Worm (Caenorhabditis elegans) whole organism, L4 larva: ENCODE data around the gene fmo-4.
A peak's percentile ranks its signal among the peaks of the same experiment; 100 is the strongest.

ENCODE experiments used
- F49E8.2 ChIP-seq: sonication (generic microtip); optimal IDR thresholded peaks from 2 replicates; lab custom pipeline; 2016; ENCODE audit warnings: missing compliant biosample characterization, mild to moderate bottlenecking, missing genetic modification characterization, borderline replicate concordance
- R02D3.7 ChIP-seq: fragments of 150-350 bp; sonication (generic microtip); optimal IDR thresholded peaks from 3 replicates; lab custom pipeline; 2014; ENCODE audit warnings: missing biosample characterization, missing genetic modification characterization
- T20F7.1 ChIP-seq: fragments of 200-800 bp; sonication (Bioruptor generic); optimal IDR thresholded peaks from 2 replicates; lab custom pipeline; 2018; ENCODE audit warnings: mild to moderate bottlenecking, missing genetic modification characterization, missing compliant biosample characterization
- aha-1 ChIP-seq: fragments of 150-350 bp; peaks from one replicate; lab custom pipeline; 2014; ENCODE audit warnings: missing biosample characterization, missing genetic modification characterization
- ceh-28 ChIP-seq: fragments of 150-350 bp; optimal IDR thresholded peaks from 2 replicates; lab custom pipeline; 2014; ENCODE audit warnings: missing biosample characterization, missing genetic modification reagents, missing genetic modification characterization
- ceh-62 ChIP-seq: sonication (generic microtip); optimal IDR thresholded peaks from 2 replicates; lab custom pipeline; 2017; ENCODE audit warnings: missing biosample characterization, missing genetic modification characterization
- ces-1 ChIP-seq: fragments of 150-350 bp; sonication (generic microtip); optimal IDR thresholded peaks from 4 replicates; lab custom pipeline; 2014; ENCODE audit warnings: missing biosample characterization, missing genetic modification reagents, missing genetic modification characterization
- daf-19 ChIP-seq: fragments of 200-800 bp; sonication (Bioruptor generic); conservative IDR thresholded peaks from 2 replicates; pipeline ENCODE4 v1.3.6; 2022; ENCODE audit warnings: missing genetic modification characterization, missing compliant biosample characterization
- dmd-6 ChIP-seq: fragments of 200-800 bp; sonication (Bioruptor generic); IDR thresholded peaks from 2 replicates; pipeline ENCODE4 v1.3.6; 2022; ENCODE audit warnings: missing genetic modification reagents, missing genetic modification characterization, missing compliant biosample characterization
- dpl-1 ChIP-seq: fragments of 150-350 bp; optimal IDR thresholded peaks from 2 replicates; lab custom pipeline; 2014; ENCODE audit warnings: missing biosample characterization, missing genetic modification reagents, missing genetic modification characterization
- duxl-1 ChIP-seq: sonication (generic microtip); optimal IDR thresholded peaks from 2 replicates; lab custom pipeline; 2016; ENCODE audit warnings: mild to moderate bottlenecking, missing genetic modification characterization, moderate library complexity, missing compliant biosample characterization; ENCODE audit not compliant: poor library complexity
- egl-43 ChIP-seq: fragments of 200-800 bp; sonication (Bioruptor generic); IDR thresholded peaks from 2 replicates; pipeline ENCODE4 v1.3.6; 2022; ENCODE audit warnings: missing genetic modification reagents, missing genetic modification characterization, missing compliant biosample characterization
- fkh-10 ChIP-seq: fragments of 150-350 bp; optimal IDR thresholded peaks from 2 replicates; lab custom pipeline; 2014; ENCODE audit warnings: missing biosample characterization, missing genetic modification reagents, missing genetic modification characterization
- hif-1 ChIP-seq, 2 experiments: sonication (generic microtip); optimal IDR thresholded peaks; 2 replicates each; lab custom pipeline; 2016 to 2017; ENCODE audit warnings: missing compliant biosample characterization in 2 of 2, missing genetic modification characterization in 2 of 2, missing genetic modification reagents in 2 of 2, missing genotype in 2 of 2, mild to moderate bottlenecking in 1 of 2
- hlh-11 ChIP-seq: fragments of 200-800 bp; sonication (Bioruptor generic); optimal IDR thresholded peaks from 2 replicates; lab custom pipeline; 2018; ENCODE audit warnings: mild to moderate bottlenecking, missing genetic modification characterization, missing compliant biosample characterization
- hlh-30 ChIP-seq: sonication (generic microtip); optimal IDR thresholded peaks from 2 replicates; lab custom pipeline; 2017; ENCODE audit warnings: antibody characterized with exemption, mild to moderate bottlenecking, missing genetic modification characterization, missing compliant biosample characterization; ENCODE audit not compliant: insufficient read depth
- lin-38 ChIP-seq: fragments of 200-800 bp; sonication (Bioruptor generic); IDR thresholded peaks from 2 replicates; pipeline ENCODE4 v1.3.6; 2022; ENCODE audit warnings: missing genetic modification reagents, missing genetic modification characterization, missing compliant biosample characterization
- mdl-1 ChIP-seq, 2 experiments: fragments of 150-350 bp in 1 of 2; sonication (generic microtip) in 1 of 2; optimal IDR thresholded peaks; 2 replicates each; lab custom pipeline; 2014 to 2017; ENCODE audit warnings: missing biosample characterization in 2 of 2, missing genetic modification characterization in 2 of 2
- mes-2 ChIP-seq: sonication (generic microtip); optimal IDR thresholded peaks from 2 replicates; lab custom pipeline; 2016; ENCODE audit warnings: missing genotype, mild to moderate bottlenecking, missing genetic modification characterization, missing compliant biosample characterization; ENCODE audit not compliant: poor library complexity, severe bottlenecking
- mxl-2 ChIP-seq: fragments of 200-800 bp; sonication (Bioruptor generic); conservative IDR thresholded peaks from 2 replicates; pipeline ENCODE4 v1.3.6; 2022; ENCODE audit warnings: missing genetic modification reagents, missing genetic modification characterization, missing compliant biosample characterization
- mxl-3 ChIP-seq: fragments of 200-800 bp; sonication (Bioruptor generic); optimal IDR thresholded peaks from 2 replicates; lab custom pipeline; 2018; ENCODE audit warnings: mild to moderate bottlenecking, missing genetic modification characterization, missing compliant biosample characterization
- nhr-10 ChIP-seq: fragments of 150-350 bp; optimal IDR thresholded peaks from 2 replicates; lab custom pipeline; 2014; ENCODE audit warnings: missing biosample characterization, missing genetic modification characterization
- nhr-28 ChIP-seq: fragments of 150-350 bp; optimal IDR thresholded peaks from 2 replicates; lab custom pipeline; 2014; ENCODE audit warnings: missing biosample characterization, missing genetic modification characterization
- nhr-41 ChIP-seq: fragments of 200-800 bp; sonication (Bioruptor generic); IDR thresholded peaks from 2 replicates; pipeline ENCODE4 v1.3.6; 2022; ENCODE audit warnings: missing genetic modification reagents, missing genetic modification characterization, missing compliant biosample characterization
- nhr-48 ChIP-seq: sonication (generic microtip); optimal IDR thresholded peaks from 2 replicates; lab custom pipeline; 2016; ENCODE audit warnings: mild to moderate bottlenecking, missing genetic modification characterization, missing compliant biosample characterization
- spr-1 ChIP-seq: sonication (generic microtip); optimal IDR thresholded peaks from 2 replicates; lab custom pipeline; 2016; ENCODE audit warnings: mild to moderate bottlenecking, missing genetic modification characterization, missing compliant biosample characterization
- unc-62 ChIP-seq, 3 experiments: fragments of 150-350 bp in 1 of 3; sonication (generic microtip); optimal IDR thresholded peaks in 2 of 3; peaks in 1 of 3; 1 replicate in 1 of 3; 2 replicates in 2 of 3; lab custom pipeline; 2014 to 2017; ENCODE audit warnings: missing biosample characterization in 3 of 3, missing genetic modification characterization in 3 of 3, missing genetic modification reagents in 3 of 3, missing genotype in 1 of 3
- zip-2 ChIP-seq: fragments of 150-350 bp; optimal IDR thresholded peaks from 2 replicates; lab custom pipeline; 2014; ENCODE audit warnings: missing biosample characterization, missing genetic modification characterization

The fmo-4 gene

DNA sequence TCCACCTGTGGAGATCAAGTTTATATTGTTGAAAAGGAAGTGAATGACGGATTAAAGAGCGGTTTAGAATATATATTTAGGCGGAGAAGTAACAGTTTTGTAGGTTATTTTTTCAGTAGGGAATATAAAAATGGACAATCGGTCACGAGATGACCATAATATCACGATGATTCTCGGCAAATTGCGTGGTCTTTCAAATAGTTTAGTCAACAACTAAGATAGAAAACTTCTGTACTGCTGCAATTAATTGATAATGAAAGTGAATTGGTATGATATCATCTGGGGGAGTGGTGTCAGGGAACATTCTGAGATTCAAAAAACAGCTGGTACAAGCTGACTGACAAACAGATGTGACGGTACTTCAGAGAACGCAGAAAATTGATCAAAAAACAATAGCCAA, 2.0 kb upstream of the fmo-4 start:
- TF ChIP-seq ces-1 (GFP tag; lab: Kevin White, UChicago) = no peak
- TF ChIP-seq mdl-1 (tag; optimal IDR thresholded peaks at IDR 0.05; lab: Kevin White, UChicago) = peak in 1 of 2 experiments; percentile 35
- peak; percentile 75 for TF ChIP-seq nhr-28 (tag; lab: Kevin White, UChicago)
- TF ChIP-seq hlh-30 (tag; lab: Kevin White, UChicago) = peak; percentile 63
- TF ChIP-seq unc-62 (GFP tag; optimal IDR thresholded peaks at IDR 0.05 in 1 of 2; lab: Kevin White, UChicago) = peak in 1 of 2 experiments; percentile 44
- TF ChIP-seq unc-62 (tag; optimal IDR thresholded peaks at IDR 0.05; lab: Kevin White, UChicago) = no peak
- peak; percentile 53 for TF ChIP-seq hlh-11
- peak; percentile 22 for TF ChIP-seq mxl-3
- TF ChIP-seq fkh-10 = no peak
- peak; percentile 41; the same call in 1 of the 2 replicates for TF ChIP-seq dmd-6
- no peak for TF ChIP-seq mxl-2
- TF ChIP-seq daf-19 (GFP tag; lab: Robert Waterston, UW) = no peak
- peak; percentile 53 for TF ChIP-seq nhr-48
- TF ChIP-seq, all 104 proteins: peak for 8

DNA sequence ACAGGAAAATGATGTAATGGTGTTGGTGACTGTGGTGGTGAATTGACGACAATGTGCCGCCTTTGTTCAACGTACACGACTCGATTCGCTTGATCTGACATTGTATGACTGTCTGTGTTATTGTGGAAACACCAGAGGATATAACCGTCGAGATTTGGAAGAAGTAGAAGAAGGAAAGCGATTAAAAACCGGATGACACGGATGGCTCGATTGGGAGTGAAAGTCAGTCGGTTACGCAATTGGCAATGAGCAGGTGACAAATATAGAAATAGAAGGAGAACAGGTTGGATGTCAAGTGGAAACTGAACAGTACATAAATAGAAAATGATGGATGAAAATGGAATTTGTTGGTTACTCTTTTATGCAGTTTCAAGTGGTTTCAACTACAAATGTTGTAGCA, 5.6 kb downstream of the fmo-4 start, which contains the start of gene rdy-2:
Gene rdy-2, minus strand, starts transcription at position 101 of the 400 bp plus-strand sequence.
- no peak for TF ChIP-seq duxl-1 (tag; lab: Kevin White, UChicago)
- no peak for TF ChIP-seq ceh-62 (tag; lab: Kevin White, UChicago)

DNA sequence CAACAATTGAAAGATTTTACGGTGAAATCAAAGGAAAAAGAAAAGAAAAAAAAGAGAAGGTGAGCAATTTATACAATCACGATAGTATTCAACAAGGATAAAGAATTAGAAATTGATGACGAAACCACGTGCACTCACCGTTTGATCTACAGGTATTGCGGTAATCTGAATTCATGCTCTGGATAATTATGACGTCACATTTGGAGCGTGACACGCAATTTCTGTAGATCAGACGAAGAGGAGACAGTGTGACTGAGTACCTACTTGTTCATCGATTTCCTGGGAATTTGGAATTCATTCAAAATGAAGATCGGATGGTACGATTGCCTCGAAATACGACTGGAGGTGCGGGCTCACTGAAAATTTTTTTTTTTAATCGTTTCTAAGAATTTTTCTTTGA, 8.1 kb downstream of the fmo-4 start:
- TF ChIP-seq R02D3.7 (tag; lab: Kevin White, UChicago) (no peak), nhr-10 (tag; lab: Kevin White, UChicago) (no peak)

DNA sequence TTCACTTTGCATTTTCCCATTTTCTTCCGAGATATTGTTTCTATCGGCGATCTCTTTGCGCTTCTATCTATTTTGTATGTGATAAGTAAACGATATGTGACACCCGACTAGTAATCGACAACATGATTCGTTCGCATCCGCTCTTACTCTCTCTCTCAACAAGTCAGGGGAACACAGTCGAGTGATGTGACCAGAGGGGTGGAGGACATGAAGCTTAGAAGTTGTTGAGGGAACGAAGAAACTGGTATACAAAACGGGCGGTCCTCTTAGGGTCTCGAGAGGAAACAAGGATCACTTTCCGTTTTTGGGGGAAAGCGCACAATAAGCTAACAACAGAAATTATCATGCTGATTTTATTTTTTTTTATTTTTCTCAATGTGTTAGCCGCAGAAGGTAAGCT, 13.4 kb downstream of the fmo-4 start, which contains the start of gene F53F4.4:
Gene F53F4.4, plus strand, starts transcription at position 301 of the 400 bp plus-strand sequence.
- TF ChIP-seq F49E8.2 (no peak), unc-62 (GFP tag; optimal IDR thresholded peaks at IDR 0.05 in 1 of 2; lab: Kevin White, UChicago) (peak in 1 of 2 experiments; percentile 32), unc-62 (tag; optimal IDR thresholded peaks at IDR 0.05; lab: Kevin White, UChicago) (no peak), egl-43 (GFP tag; lab: Robert Waterston, UW) (peak; percentile 25; the same call in 1 of the 2 replicates), lin-38 (peak; percentile 41), aha-1 (peak; percentile 37), zip-2 (tag; lab: Kevin White, UChicago) (no peak)
- TF ChIP-seq, all 104 proteins: peak for 4

DNA sequence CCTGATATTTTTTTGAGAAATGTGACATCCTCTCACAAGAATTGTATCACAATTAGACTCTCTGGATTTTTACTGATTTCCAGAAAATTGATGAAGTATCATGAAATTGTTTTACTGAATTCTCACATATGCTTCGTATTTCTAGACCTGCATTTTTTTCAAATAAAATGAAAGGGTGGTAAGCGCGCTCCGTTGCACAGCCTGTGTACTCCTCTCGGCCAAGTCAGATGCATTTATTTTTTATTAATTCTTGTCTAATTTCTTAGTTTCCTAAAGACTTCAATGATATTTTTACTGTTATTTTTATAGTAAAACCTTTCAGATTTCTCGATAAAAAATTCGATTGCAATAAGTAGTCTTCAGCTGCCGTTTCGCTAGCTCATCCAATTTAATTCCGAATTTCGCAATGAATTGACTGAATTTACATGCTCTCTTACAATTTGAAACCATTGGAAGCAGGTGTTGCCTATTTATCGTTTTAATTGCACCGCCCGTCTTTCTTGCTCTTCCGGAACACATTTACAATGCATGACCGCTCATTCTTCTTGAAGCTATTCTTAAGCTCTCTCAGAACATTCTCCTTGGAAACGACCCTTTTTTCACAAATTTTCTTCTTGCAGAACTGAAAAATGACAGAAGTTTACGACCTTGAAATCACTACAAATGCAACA, 14.9 kb downstream of the fmo-4 start, which contains the start of gene tbcb-1:
Gene tbcb-1, plus strand, starts transcription at position 621 of the 671 bp plus-strand sequence.
- TF ChIP-seq spr-1 (tag; lab: Kevin White, UChicago) (no peak), T20F7.1 (GFP tag; lab: Kevin White, UChicago) (peak; percentile 46), unc-62 (GFP tag; optimal IDR thresholded peaks at IDR 0.05 in 1 of 2; lab: Kevin White, UChicago) (peak in 1 of 2 experiments; percentile 53), unc-62 (tag; optimal IDR thresholded peaks at IDR 0.05; lab: Kevin White, UChicago) (no peak), nhr-41 (no peak), hif-1 (tag; optimal IDR thresholded peaks at IDR 0.05; lab: Kevin White, UChicago) (no peak), dpl-1 (GFP tag; lab: Kevin White, UChicago) (peak; percentile 56), ceh-28 (no peak), mes-2 (tag; lab: Kevin White, UChicago) (peak; percentile 82), lin-38 (peak; percentile 93)
- TF ChIP-seq, all 104 proteins: peak for 5
